Worm (Caenorhabditis elegans): ENCODE data around the gene cam-1.

cam-1 gene

DNA sequence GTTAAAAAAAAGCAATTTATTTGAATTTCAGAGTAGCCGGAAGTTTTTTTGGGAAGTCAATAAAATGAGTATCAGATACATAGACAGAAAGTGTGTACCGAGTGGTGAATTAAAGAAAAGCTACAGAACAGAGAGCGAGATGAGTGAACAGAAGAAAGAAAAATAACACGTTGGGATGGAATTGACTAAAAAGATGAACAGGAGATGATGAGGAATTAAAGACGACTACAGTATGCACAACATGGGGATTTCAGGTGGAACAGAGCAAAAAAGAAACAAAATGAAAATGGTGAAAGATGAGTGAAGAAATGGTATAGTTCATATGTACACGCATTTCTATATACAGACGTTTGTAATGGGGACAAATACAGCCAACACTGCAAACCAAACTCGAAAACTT, 38.8 kb downstream of the cam-1 start:
- TF ChIP-seq unc-62 (GFP tag; optimal IDR thresholded peaks at IDR 0.05), result no peak

DNA sequence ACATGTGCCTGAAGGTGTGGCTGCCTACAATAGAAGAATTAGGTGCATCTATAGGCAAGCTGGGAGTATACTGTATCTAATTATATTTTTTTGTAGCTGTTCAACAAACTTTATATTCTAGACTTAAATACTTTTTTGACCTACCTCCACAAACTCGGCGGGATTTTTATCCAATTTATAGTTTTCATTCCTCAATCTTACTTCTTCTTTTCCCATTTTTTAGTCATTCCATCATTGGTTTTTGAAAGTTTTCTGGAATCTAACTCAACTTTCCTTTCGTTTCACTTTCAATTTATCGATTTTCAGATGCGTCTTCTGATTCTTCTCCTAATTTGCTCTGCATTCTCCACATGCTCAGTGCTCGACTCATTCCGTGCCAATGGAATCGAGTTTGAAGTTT, 40.5 kb downstream of the cam-1 start, which contains the start of gene C01G6.3:
TSS of gene C01G6.3 (plus strand) at position 301 of the 400 bp plus-strand sequence.
- TF ChIP-seq unc-62 (GFP tag; optimal IDR thresholded peaks at IDR 0.05), result no peak

ce11 chrII:9268983-9269382, 41.1 kb downstream of the cam-1 start:
- no peak for TF ChIP-seq unc-62 (GFP tag; optimal IDR thresholded peaks at IDR 0.05)

ce11 chrII:9266755-9267154, 43.3 kb downstream of the cam-1 start, which contains the start of gene C01G6.2:
Gene C01G6.2, plus strand, starts transcription at chrII:9267055.
- no peak for TF ChIP-seq unc-62 (GFP tag; optimal IDR thresholded peaks at IDR 0.05)

ce11 chrII:9266252-9266651, 43.9 kb downstream of the cam-1 start:
- no peak for TF ChIP-seq unc-62 (GFP tag; optimal IDR thresholded peaks at IDR 0.05)

DNA sequence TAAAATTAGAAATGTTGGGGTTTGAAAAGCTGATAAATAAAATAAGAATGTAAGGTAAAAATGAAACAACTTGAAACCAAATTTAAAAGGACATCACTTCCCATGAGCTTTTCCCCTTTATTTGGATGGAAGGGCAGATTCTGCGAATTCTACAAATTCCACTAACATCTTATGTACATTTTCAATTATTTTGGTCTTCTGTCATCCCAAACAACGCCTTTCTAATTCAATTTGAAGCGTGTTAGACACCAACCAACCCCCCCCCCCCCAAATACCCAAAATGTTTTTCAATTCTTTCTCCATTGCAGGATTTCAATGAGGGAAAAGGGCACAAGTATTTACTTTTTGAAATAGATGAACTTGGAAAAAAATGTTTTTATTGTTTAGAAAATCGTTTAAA, 44.4 kb downstream of the cam-1 start:
- no peak for TF ChIP-seq unc-62 (GFP tag; optimal IDR thresholded peaks at IDR 0.05)

ce11 chrII:9264689-9265278, 45.3 kb downstream of the cam-1 start:
- no peak for TF ChIP-seq unc-62 (GFP tag; optimal IDR thresholded peaks at IDR 0.05)

- no peak for TF ChIP-seq unc-62 (GFP tag; optimal IDR thresholded peaks at IDR 0.05)
Measured at ce11 chrII:9263784-9264183, 46.3 kb downstream of the cam-1 start.

ce11 chrII:9262845-9263402, 47.2 kb downstream of the cam-1 start:
- TF ChIP-seq unc-62 (GFP tag; optimal IDR thresholded peaks at IDR 0.05), result no peak

DNA sequence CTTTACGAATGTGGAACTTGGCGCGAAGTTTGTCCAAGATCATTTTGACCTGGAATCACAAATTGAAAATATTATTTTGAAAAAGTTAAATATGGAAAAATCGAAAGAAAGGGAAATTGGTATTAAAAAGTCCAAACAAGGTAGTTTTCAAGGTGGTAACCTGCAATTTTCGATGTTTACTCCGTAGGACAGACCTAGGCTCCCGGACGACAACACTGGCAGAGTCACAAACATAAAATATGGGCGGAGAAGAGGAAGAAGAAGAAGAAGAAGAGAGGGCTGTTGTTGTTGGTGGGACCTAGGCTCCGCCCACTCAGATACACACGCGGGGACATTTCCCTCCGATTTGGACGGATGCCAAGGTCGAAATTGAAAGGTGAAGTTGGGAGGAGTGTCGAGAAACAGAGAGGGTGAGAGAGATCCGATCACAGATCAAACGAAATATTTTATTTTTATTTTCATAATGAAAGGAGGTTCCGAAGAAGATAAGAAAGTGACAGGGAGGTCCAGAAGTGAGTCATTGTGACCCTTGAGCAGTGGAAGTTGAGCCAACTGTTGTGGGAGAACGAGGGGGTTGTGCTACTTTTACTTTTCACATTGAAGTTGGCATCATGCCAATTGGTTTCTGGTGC, 48.1 kb downstream of the cam-1 start, which contains the start of gene aqp-2:
TSS of gene aqp-2 (minus strand) at position 51 of the 632 bp plus-strand sequence.
- TF ChIP-seq unc-62 (GFP tag; optimal IDR thresholded peaks at IDR 0.05), result no peak

DNA sequence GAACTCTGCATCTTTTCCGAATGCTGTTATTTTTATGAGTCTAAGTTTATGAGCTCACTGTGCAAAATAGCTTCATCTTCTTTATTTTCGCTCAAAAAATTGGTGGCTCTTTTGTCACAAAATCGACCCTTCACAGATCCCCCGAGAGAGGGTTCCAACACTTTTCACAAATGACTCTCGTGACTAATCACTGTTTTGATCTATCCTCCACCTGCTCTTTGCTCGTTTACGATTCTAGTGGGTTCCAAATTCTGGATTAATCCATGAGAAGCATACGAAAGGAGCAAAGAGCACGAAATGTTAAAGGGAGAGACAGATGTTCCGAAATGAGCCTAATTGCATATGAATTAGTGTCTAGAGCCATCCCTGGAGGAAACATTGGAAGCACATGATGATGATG, 48.7 kb downstream of the cam-1 start:
- no peak for TF ChIP-seq unc-62 (GFP tag; optimal IDR thresholded peaks at IDR 0.05)

- TF ChIP-seq unc-62 (GFP tag; optimal IDR thresholded peaks at IDR 0.05), result no peak
Measured at ce11 chrII:9260026-9260425, 50.1 kb downstream of the cam-1 start.

DNA sequence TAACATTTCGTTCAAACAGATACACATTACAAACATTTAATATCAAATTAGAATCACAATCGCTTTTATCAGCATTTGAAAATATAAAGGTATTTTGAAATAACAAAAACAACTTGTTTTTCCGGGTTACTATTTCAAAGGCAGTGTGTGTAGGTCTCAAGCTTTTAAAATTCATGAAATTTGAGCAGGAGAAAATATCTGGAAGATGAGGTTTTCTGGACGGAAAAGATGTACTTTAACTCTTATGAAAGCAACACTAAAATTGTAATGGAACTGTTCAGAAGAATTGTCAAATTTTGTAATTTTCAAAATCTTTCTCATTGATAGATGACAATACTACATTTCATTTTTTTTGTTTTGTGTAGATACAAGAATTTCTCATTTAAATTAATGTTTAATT, 51.5 kb downstream of the cam-1 start:
- no peak for TF ChIP-seq unc-62 (GFP tag; optimal IDR thresholded peaks at IDR 0.05)

ce11 chrII:9258034-9258556, 52.0 kb downstream of the cam-1 start:
- no peak for TF ChIP-seq unc-62 (GFP tag; optimal IDR thresholded peaks at IDR 0.05)

DNA sequence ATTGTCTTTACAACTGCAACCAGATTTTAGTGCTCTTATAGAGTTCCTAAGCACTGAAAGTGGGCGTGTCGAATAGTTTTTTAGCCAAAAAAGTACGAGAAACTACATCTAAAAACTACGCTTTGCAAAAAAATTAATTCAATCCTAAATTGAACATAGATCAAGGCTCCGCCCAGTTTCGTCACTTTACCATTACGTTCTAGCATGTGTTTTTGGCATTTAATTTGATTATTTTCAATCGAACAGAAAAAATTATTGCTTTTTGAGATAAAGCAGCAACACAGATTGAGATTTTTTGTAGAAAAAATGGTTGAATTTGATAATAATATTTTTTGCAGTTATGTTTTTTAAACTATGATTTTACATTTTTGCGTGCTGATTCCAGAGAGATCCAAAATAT, 55.9 kb downstream of the cam-1 start, which contains the start of gene nlp-82:
TSS of gene nlp-82 (minus strand) at position 101 of the 400 bp plus-strand sequence.
- no peak for TF ChIP-seq unc-62 (GFP tag; optimal IDR thresholded peaks at IDR 0.05)

ce11 chrII:9251529-9251928, 58.6 kb downstream of the cam-1 start:
- no peak for TF ChIP-seq unc-62 (GFP tag; optimal IDR thresholded peaks at IDR 0.05)

DNA sequence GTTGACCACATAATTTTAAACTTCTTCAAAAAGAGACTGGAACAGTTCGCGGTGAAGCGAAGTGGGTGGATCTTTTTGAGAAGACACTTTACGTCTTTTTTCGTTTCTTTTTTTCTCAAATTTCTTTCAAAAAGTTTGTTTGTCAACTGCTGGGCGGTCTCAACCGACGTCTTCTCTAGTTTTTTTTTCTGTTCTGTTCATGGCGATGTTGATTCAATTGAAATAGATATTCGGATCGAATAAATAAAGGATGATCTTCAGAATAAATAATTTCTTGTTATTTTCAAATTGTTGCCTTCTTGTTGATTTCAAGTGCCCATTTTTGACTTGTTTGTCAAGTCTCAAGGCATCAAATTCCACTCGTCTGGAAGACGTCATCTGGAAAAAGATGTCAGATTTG, 59.7 kb downstream of the cam-1 start, which contains the start of gene T26C5.4:
TSS of gene T26C5.4 (minus strand) at position 101 of the 400 bp plus-strand sequence.
- TF ChIP-seq unc-62 (GFP tag; optimal IDR thresholded peaks at IDR 0.05), result no peak
